Fruit fly (Drosophila melanogaster) whole organism, embryonic: ENCODE measurements around the gene CG9044.

Source experiments
- Adf1 ChIP-seq: fragments of 200-800 bp; sonication (Bioruptor generic); IDR thresholded peaks from 2 replicates; pipeline ENCODE4 v1.3.6; 2022; ENCODE audit warnings: missing biosample characterization, missing genetic modification characterization
- B-H1 ChIP-seq: fragments of 200-800 bp; sonication (Bioruptor generic); IDR thresholded peaks from 3 replicates; pipeline ENCODE4 v1.3.6; 2022; ENCODE audit warnings: missing biosample characterization, missing genetic modification characterization
- C15 ChIP-seq: fragments of 200-800 bp; sonication (Bioruptor generic); IDR thresholded peaks from 3 replicates; pipeline ENCODE4 v1.3.6; 2022; ENCODE audit warnings: missing biosample characterization, missing genetic modification characterization
- CG12659 ChIP-seq: fragments of 200-800 bp; sonication (Bioruptor generic); optimal IDR thresholded peaks from 3 replicates; lab custom pipeline; 2017; ENCODE audit warnings: mild to moderate bottlenecking, missing biosample characterization, missing genetic modification reagents, missing genetic modification characterization
- CG13424 ChIP-seq: fragments of 200-800 bp; sonication (Bioruptor generic); optimal IDR thresholded peaks from 2 replicates; lab custom pipeline; 2019; ENCODE audit warnings: missing biosample characterization, mild to moderate bottlenecking, missing genetic modification characterization, moderate library complexity
- CG18599 ChIP-seq: fragments of 200-800 bp; sonication (Bioruptor generic); optimal IDR thresholded peaks from 3 replicates; lab custom pipeline; 2017; ENCODE audit warnings: missing biosample characterization, missing genetic modification characterization, mild to moderate bottlenecking, moderate library complexity, missing genetic modification reagents
- CG2129 ChIP-seq: fragments of 200-800 bp; sonication (Bioruptor generic); IDR thresholded peaks from 2 replicates; pipeline ENCODE4 v1.3.6; 2022; ENCODE audit warnings: missing biosample characterization, missing genetic modification characterization; ENCODE audit not compliant: partially characterized antibody
- CG2202 ChIP-seq: fragments of 200-800 bp; sonication (Bioruptor generic); optimal IDR thresholded peaks from 2 replicates; lab custom pipeline; 2018; ENCODE audit warnings: missing biosample characterization, mild to moderate bottlenecking, missing genetic modification characterization
- CG2889 ChIP-seq: fragments of 200-800 bp; sonication (Bioruptor generic); IDR thresholded peaks from 3 replicates; pipeline ENCODE4 v1.3.6; 2022; ENCODE audit warnings: missing biosample characterization, missing genetic modification characterization
- CG30020 ChIP-seq: fragments of 200-800 bp; optimal IDR thresholded peaks from 2 replicates; lab custom pipeline; 2019; ENCODE audit warnings: missing biosample characterization, mild to moderate bottlenecking, missing genetic modification characterization, moderate library complexity
- CG30403 ChIP-seq: fragments of 200-800 bp; sonication (Bioruptor generic); optimal IDR thresholded peaks from 3 replicates; lab custom pipeline; 2016; ENCODE audit warnings: missing biosample characterization, missing genetic modification characterization
- CG6175 ChIP-seq: fragments of 200-800 bp; sonication (Bioruptor generic); IDR thresholded peaks from 3 replicates; pipeline ENCODE4 v1.3.6; 2022; ENCODE audit warnings: missing biosample characterization, missing genetic modification characterization
- CG8944 ChIP-seq: fragments of 200-800 bp; sonication (Bioruptor generic); optimal IDR thresholded peaks from 3 replicates; lab custom pipeline; 2016; ENCODE audit warnings: missing biosample characterization, missing genetic modification characterization
- CG9437 ChIP-seq: fragments of 200-800 bp; sonication (Bioruptor generic); optimal IDR thresholded peaks from 2 replicates; lab custom pipeline; 2018; ENCODE audit warnings: missing biosample characterization, mild to moderate bottlenecking, missing genetic modification characterization
- D19B ChIP-seq: fragments of 200-800 bp; sonication (Bioruptor generic); optimal IDR thresholded peaks from 2 replicates; lab custom pipeline; 2017; ENCODE audit warnings: missing biosample characterization, mild to moderate bottlenecking, missing genetic modification characterization
- Dad ChIP-seq: fragments of 200-800 bp; sonication (Bioruptor generic); optimal IDR thresholded peaks from 3 replicates; lab custom pipeline; 2016; ENCODE audit warnings: missing biosample characterization, missing genetic modification characterization
- Drgx ChIP-seq: fragments of 200-800 bp; sonication (Bioruptor generic); IDR thresholded peaks from 2 replicates; pipeline ENCODE4 v1.3.6; 2022; ENCODE audit warnings: missing biosample characterization, missing genetic modification characterization
- Nf-YC ChIP-seq: fragments of 200-800 bp; optimal IDR thresholded peaks from 3 replicates; lab custom pipeline; 2019; ENCODE audit warnings: missing biosample characterization, mild to moderate bottlenecking, missing genetic modification characterization, moderate library complexity
- Opbp ChIP-seq: fragments of 200-800 bp; sonication (Bioruptor generic); IDR thresholded peaks from 3 replicates; pipeline ENCODE4 v1.3.6; 2022; ENCODE audit warnings: missing biosample characterization, missing genetic modification characterization; ENCODE audit not compliant: partially characterized antibody
- Scr ChIP-seq: fragments of 200-800 bp; sonication (Bioruptor generic); IDR thresholded peaks from 2 replicates; pipeline ENCODE4 v1.3.6; 2022; ENCODE audit warnings: missing biosample characterization, missing genetic modification characterization; ENCODE audit not compliant: partially characterized antibody
- Spps ChIP-seq: fragments of 200-800 bp; sonication (Bioruptor generic); optimal IDR thresholded peaks from 2 replicates; lab custom pipeline; 2018; ENCODE audit warnings: missing biosample characterization, mild to moderate bottlenecking, missing genetic modification characterization
- Tbp ChIP-seq: fragments of >200 bp; optimal IDR thresholded peaks from 2 replicates; lab custom pipeline; 2018; ENCODE audit warnings: missing biosample characterization, missing genetic modification characterization
- Trl ChIP-seq, 3 experiments: fragments of >200 bp in 2 of 3; fragments of 200-800 bp in 1 of 3; sonication (Bioruptor generic) in 1 of 3; optimal IDR thresholded peaks; 2 replicates in 1 of 3; 3 replicates in 2 of 3; lab custom pipeline; 2016 to 2017; ENCODE audit warnings: missing biosample characterization in 1 of 3, missing genetic modification characterization in 1 of 3
- Xbp1 ChIP-seq: fragments of 200-800 bp; sonication (Bioruptor generic); optimal IDR thresholded peaks from 3 replicates; lab custom pipeline; 2016; ENCODE audit warnings: missing biosample characterization, mild to moderate bottlenecking, missing genetic modification characterization
- al ChIP-seq: fragments of 200-800 bp; sonication (Bioruptor generic); IDR thresholded peaks from 2 replicates; pipeline ENCODE4 v1.3.6; 2022; ENCODE audit warnings: missing biosample characterization, missing genetic modification characterization
- aop ChIP-seq: fragments of 200-800 bp; sonication (Bioruptor generic); IDR thresholded peaks from 2 replicates; pipeline ENCODE4 v1.3.6; 2022; ENCODE audit warnings: missing biosample characterization, missing genetic modification characterization
- bab2 ChIP-seq: fragments of 200-800 bp; sonication (Bioruptor generic); optimal IDR thresholded peaks from 2 replicates; lab custom pipeline; 2016; ENCODE audit warnings: missing biosample characterization, missing genetic modification characterization
- br ChIP-seq: fragments of >200 bp; optimal IDR thresholded peaks from 2 replicates; lab custom pipeline; 2017
- caup ChIP-seq: fragments of 200-800 bp; sonication (Bioruptor generic); optimal IDR thresholded peaks from 3 replicates; lab custom pipeline; 2017; ENCODE audit warnings: missing biosample characterization, mild to moderate bottlenecking, missing genetic modification characterization, moderate library complexity; ENCODE audit not compliant: severe bottlenecking
- dimm ChIP-seq: fragments of 200-800 bp; sonication (Bioruptor generic); IDR thresholded peaks from 2 replicates; pipeline ENCODE4 v1.3.6; 2022; ENCODE audit warnings: missing biosample characterization, missing genetic modification characterization
- grau ChIP-seq: fragments of 200-800 bp; optimal IDR thresholded peaks from 3 replicates; lab custom pipeline; 2019; ENCODE audit warnings: missing biosample characterization, mild to moderate bottlenecking, missing genetic modification characterization, moderate library complexity
- lbe ChIP-seq: fragments of 200-800 bp; sonication (Bioruptor generic); optimal IDR thresholded peaks from 2 replicates; lab custom pipeline; 2016; ENCODE audit warnings: missing biosample characterization, mild to moderate bottlenecking, missing genetic modification characterization
- lilli ChIP-seq: fragments of 200-800 bp; sonication (Bioruptor generic); optimal IDR thresholded peaks from 3 replicates; lab custom pipeline; 2016; ENCODE audit warnings: missing biosample characterization, missing genetic modification characterization
- mam ChIP-seq: fragments of 200-800 bp; sonication (Bioruptor generic); optimal IDR thresholded peaks from 3 replicates; lab custom pipeline; 2016; ENCODE audit warnings: missing biosample characterization, missing genetic modification characterization
- mld ChIP-seq: fragments of 200-800 bp; sonication (Bioruptor generic); IDR thresholded peaks from 3 replicates; pipeline ENCODE4 v1.3.6; 2022; ENCODE audit warnings: missing biosample characterization, missing genetic modification characterization; ENCODE audit not compliant: partially characterized antibody
- otp ChIP-seq: fragments of 200-800 bp; sonication (Bioruptor generic); IDR thresholded peaks from 3 replicates; pipeline ENCODE4, ENCODE4 v1.3.6; 2022; ENCODE audit warnings: missing biosample characterization, missing genetic modification characterization
- sens ChIP-seq: fragments of 200-800 bp; sonication (Bioruptor generic); peaks from one replicate; lab custom pipeline; 2016; ENCODE audit warnings: missing biosample characterization, missing genetic modification characterization
- sqz ChIP-seq: fragments of 200-800 bp; sonication (Bioruptor generic); optimal IDR thresholded peaks from 3 replicates; lab custom pipeline; 2018; ENCODE audit warnings: missing biosample characterization, mild to moderate bottlenecking, missing genetic modification characterization
- tll ChIP-seq, 2 experiments: fragments of 200-800 bp in 1 of 2; fragments of >200 bp in 1 of 2; sonication (Bioruptor generic) in 1 of 2; optimal IDR thresholded peaks; 2 replicates each; lab custom pipeline; 2017 to 2019; ENCODE audit warnings: missing biosample characterization in 2 of 2, missing genetic modification characterization in 2 of 2, mild to moderate bottlenecking in 1 of 2, moderate library complexity in 1 of 2
- tup ChIP-seq: fragments of 200-800 bp; sonication (Bioruptor generic); optimal IDR thresholded peaks from 2 replicates; lab custom pipeline; 2016; ENCODE audit warnings: missing biosample characterization, mild to moderate bottlenecking, missing genetic modification characterization, moderate library complexity
- twi ChIP-seq: fragments of 200-800 bp; optimal IDR thresholded peaks from 2 replicates; lab custom pipeline; 2019; ENCODE audit warnings: missing biosample characterization, mild to moderate bottlenecking, missing genetic modification characterization, moderate library complexity
- vvl ChIP-seq: fragments of 200-800 bp; sonication (Bioruptor generic); IDR thresholded peaks from 2 replicates; pipeline ENCODE4 v1.3.6; 2022; ENCODE audit warnings: missing biosample characterization, missing genetic modification characterization

The CG9044 gene

DNA sequence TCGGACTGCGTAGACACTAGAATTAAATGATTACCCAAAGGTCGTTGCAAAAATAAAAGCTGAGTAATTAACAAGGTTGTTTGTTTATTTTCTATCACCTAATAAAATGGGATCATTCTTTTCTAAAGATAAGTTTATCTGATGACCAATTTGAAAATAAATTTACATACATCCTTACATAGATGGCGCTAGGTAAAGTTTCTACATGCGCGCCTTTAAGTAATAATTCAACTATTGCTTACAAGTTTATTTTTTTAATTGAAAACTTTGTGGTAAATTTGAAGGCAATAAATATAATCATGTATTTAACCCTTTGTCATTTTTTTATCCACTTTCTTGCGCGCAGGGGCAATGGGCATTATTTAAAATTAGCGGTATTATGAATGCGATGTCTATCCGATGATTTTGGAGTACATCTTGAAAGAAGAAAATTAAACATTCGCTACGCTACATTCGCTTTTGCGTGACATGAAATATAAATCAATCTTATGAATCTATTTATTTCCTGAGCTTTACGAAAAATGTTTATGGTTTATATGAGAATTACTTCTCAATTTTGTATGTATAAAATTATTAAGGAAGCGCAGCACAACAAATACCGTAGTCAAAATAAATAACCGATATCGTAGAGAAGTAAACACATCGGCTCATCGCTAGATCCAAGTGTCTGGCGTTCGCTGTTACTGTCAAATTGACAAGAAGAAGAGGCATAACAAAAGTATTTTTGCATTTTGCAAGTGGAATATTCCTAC lies at the start of gene CG9044 (continued):
- no peak for TF ChIP-seq Trl (optimal IDR thresholded peaks at IDR 0.05; lab: Kevin White, UChicago)
- TF ChIP-seq Trl (GFP tag; optimal IDR thresholded peaks at IDR 0.05; lab: Kevin White, UChicago), result peak; percentile 67
- peak; percentile 50 for TF ChIP-seq al (GFP tag; lab: Robert Waterston, UW)
- TF ChIP-seq CG2202, result no peak
- TF ChIP-seq Adf1 (GFP tag; lab: Robert Waterston, UW), result no peak
- TF ChIP-seq br (lab: Kevin White, UChicago), result no peak
- TF ChIP-seq C15 (GFP tag; lab: Robert Waterston, UW), result no peak
- TF ChIP-seq twi, result no peak
- TF ChIP-seq grau (tag; lab: Kevin White, UChicago), result no peak
- TF ChIP-seq CG8944, result peak; percentile 61
- no peak for TF ChIP-seq Tbp
- no peak for TF ChIP-seq aop
- TF ChIP-seq vvl (GFP tag; lab: Robert Waterston, UW), result no peak
- TF ChIP-seq Nf-YC (tag; lab: Kevin White, UChicago), result no peak
- no peak for TF ChIP-seq dimm (GFP tag; lab: Robert Waterston, UW)
- TF ChIP-seq otp (GFP tag; lab: Robert Waterston, UW), result no peak
- peak; percentile 54 for TF ChIP-seq CG9437 (GFP tag; lab: Kevin White, UChicago)
- TF ChIP-seq CG30403 (GFP tag; lab: Kevin White, UChicago), result peak; percentile 74
- no peak for TF ChIP-seq sqz (GFP tag; lab: Kevin White, UChicago)
- peak; percentile 87 for TF ChIP-seq sens (GFP tag; lab: Kevin White, UChicago)
- TF ChIP-seq caup (GFP tag; lab: Kevin White, UChicago), result no peak
- peak; percentile 64 for TF ChIP-seq CG30020 (tag; lab: Kevin White, UChicago)
- peak; percentile 67 for TF ChIP-seq bab2 (GFP tag; lab: Kevin White, UChicago)
- no peak for TF ChIP-seq Spps (tag; lab: Kevin White, UChicago)
- no peak for TF ChIP-seq D19B
- peak; percentile 96 for TF ChIP-seq Scr (GFP tag; lab: Robert Waterston, UW)
- peak; percentile 89 for TF ChIP-seq mld (GFP tag; lab: Robert Waterston, UW)
- peak; percentile 88 for TF ChIP-seq CG2129 (GFP tag; lab: Robert Waterston, UW)
- TF ChIP-seq CG18599 (GFP tag; lab: Kevin White, UChicago), result no peak
- 0 out of 3 replicates have a peak, but pooled peaks have one; percentile 9 for TF ChIP-seq CG2889 (GFP tag; lab: Robert Waterston, UW)
- peak; percentile 76 for TF ChIP-seq mam
- TF ChIP-seq Dad, result peak; percentile 59
- peak in 1 of 2 experiments; percentile 66 for TF ChIP-seq tll (GFP tag; optimal IDR thresholded peaks at IDR 0.05; lab: Kevin White, UChicago)
- no peak for TF ChIP-seq CG6175
- peak; percentile 79 for TF ChIP-seq lilli
- TF ChIP-seq CG13424 (tag; lab: Kevin White, UChicago), result peak; percentile 57
- peak; percentile 84; the same call in 2 of the 3 replicates for TF ChIP-seq Opbp (GFP tag; lab: Robert Waterston, UW)
- no peak for TF ChIP-seq tup (GFP tag; lab: Kevin White, UChicago)
- TF ChIP-seq B-H1, result no peak; the same call in 2 of the 3 replicates
- TF ChIP-seq Xbp1 (GFP tag; lab: Kevin White, UChicago), result peak; percentile 71

DNA sequence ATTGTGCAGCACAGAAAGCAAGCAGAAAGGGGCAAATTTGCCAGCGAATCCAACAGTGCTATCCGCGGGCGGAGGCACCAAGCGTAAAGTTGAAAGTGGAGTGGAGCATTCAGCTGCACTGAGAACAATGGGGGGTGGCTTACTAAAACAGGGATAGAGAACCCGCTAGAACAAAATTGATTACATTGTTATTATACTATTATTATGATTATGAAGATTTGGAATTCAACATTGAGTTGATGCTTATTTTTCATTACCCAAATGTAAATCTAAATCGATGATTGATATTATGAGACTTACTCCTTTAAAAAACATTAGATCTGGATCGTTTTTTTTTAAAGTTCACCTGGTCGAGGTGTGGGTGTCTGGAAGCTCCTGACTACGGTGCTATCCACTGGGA lies 47.7 kb upstream of the CG9044 start:
- no peak for TF ChIP-seq CG12659 (GFP tag; lab: Kevin White, UChicago)
- TF ChIP-seq Drgx (GFP tag; lab: Robert Waterston, UW), result peak; percentile 24; the same call in 1 of the 2 replicates
- TF ChIP-seq lbe (GFP tag; lab: Kevin White, UChicago), result no peak
- TF ChIP-seq, all 482 proteins: peak for 1
